Fruit fly (Drosophila melanogaster) whole organism, embryonic: ENCODE measurements around the gene CG11842.

ENCODE experiments used
- CG10431 ChIP-seq: fragments of 200-800 bp; sonication (Bioruptor generic); optimal IDR thresholded peaks from 3 replicates; lab custom pipeline; 2018; ENCODE audit warnings: missing biosample characterization, mild to moderate bottlenecking, missing genetic modification characterization
- CG11723 ChIP-seq: fragments of 200-800 bp; sonication (Bioruptor generic); optimal IDR thresholded peaks from 2 replicates; lab custom pipeline; 2017; ENCODE audit warnings: missing biosample characterization, mild to moderate bottlenecking, missing genetic modification characterization
- CG12236 ChIP-seq: fragments of 200-800 bp; sonication (Bioruptor generic); optimal IDR thresholded peaks from 2 replicates; lab custom pipeline; 2016; ENCODE audit warnings: missing biosample characterization, missing genetic modification characterization
- CG13775 ChIP-seq: fragments of 200-800 bp; sonication (Bioruptor generic); optimal IDR thresholded peaks from 3 replicates; lab custom pipeline; 2017; ENCODE audit warnings: missing biosample characterization, mild to moderate bottlenecking, missing genetic modification characterization
- CG14441 ChIP-seq: fragments of 200-800 bp; sonication (Bioruptor generic); IDR thresholded peaks from 2 replicates; pipeline ENCODE4 v1.3.6; 2022; ENCODE audit warnings: missing biosample characterization, missing genetic modification characterization
- CG18262 ChIP-seq: fragments of 200-800 bp; optimal IDR thresholded peaks from 3 replicates; lab custom pipeline; 2019; ENCODE audit warnings: missing biosample characterization, mild to moderate bottlenecking, missing genetic modification characterization, moderate library complexity
- CG18764 ChIP-seq: fragments of 200-800 bp; sonication (Bioruptor generic); optimal IDR thresholded peaks from 3 replicates; lab custom pipeline; 2016; ENCODE audit warnings: missing biosample characterization, missing genetic modification characterization
- CG2202 ChIP-seq: fragments of 200-800 bp; sonication (Bioruptor generic); optimal IDR thresholded peaks from 2 replicates; lab custom pipeline; 2018; ENCODE audit warnings: missing biosample characterization, mild to moderate bottlenecking, missing genetic modification characterization
- CG2712 ChIP-seq: fragments of 200-800 bp; optimal IDR thresholded peaks from 3 replicates; lab custom pipeline; 2019; ENCODE audit warnings: missing biosample characterization, mild to moderate bottlenecking, missing genetic modification characterization, moderate library complexity
- CG30431 ChIP-seq: fragments of 200-800 bp; sonication (Bioruptor generic); optimal IDR thresholded peaks from 2 replicates; lab custom pipeline; 2017; ENCODE audit warnings: missing biosample characterization, missing genetic modification characterization
- CG32772 ChIP-seq: fragments of 200-800 bp; sonication (Bioruptor generic); IDR thresholded peaks from 2 replicates; pipeline ENCODE4 v1.3.6; 2022; ENCODE audit warnings: missing biosample characterization, missing genetic modification characterization
- CG34224 ChIP-seq: fragments of 200-800 bp; sonication (Bioruptor generic); IDR thresholded peaks from 3 replicates; pipeline ENCODE4 v1.3.6; 2022; ENCODE audit warnings: missing biosample characterization, missing genetic modification characterization; ENCODE audit not compliant: partially characterized antibody
- CG34422 ChIP-seq: fragments of 200-800 bp; sonication (Bioruptor generic); IDR thresholded peaks from 3 replicates; pipeline ENCODE4 v1.3.6; 2022; ENCODE audit warnings: missing biosample characterization, missing genetic modification characterization
- CG3847 ChIP-seq: fragments of 200-800 bp; sonication (Bioruptor generic); IDR thresholded peaks from 2 replicates; pipeline ENCODE4 v1.3.6; 2022; ENCODE audit warnings: missing biosample characterization, missing genetic modification characterization
- CG4424 ChIP-seq: fragments of 200-800 bp; sonication (Bioruptor generic); optimal IDR thresholded peaks from 3 replicates; lab custom pipeline; 2016; ENCODE audit warnings: missing biosample characterization, missing genetic modification characterization
- CG4820 ChIP-seq: fragments of 200-800 bp; sonication (Bioruptor generic); optimal IDR thresholded peaks from 3 replicates; lab custom pipeline; 2016; ENCODE audit warnings: missing biosample characterization, missing genetic modification characterization
- CG7357 ChIP-seq: fragments of 200-800 bp; sonication (Bioruptor generic); IDR thresholded peaks from 3 replicates; pipeline ENCODE4 v1.3.6; 2022; ENCODE audit warnings: missing biosample characterization, missing genetic modification characterization
- CG7786 ChIP-seq: fragments of 200-800 bp; sonication (Bioruptor generic); optimal IDR thresholded peaks from 2 replicates; lab custom pipeline; 2016; ENCODE audit warnings: missing biosample characterization, missing genetic modification characterization
- CG7963 ChIP-seq: fragments of 200-800 bp; sonication (Bioruptor generic); IDR thresholded peaks from 3 replicates; pipeline ENCODE4 v1.3.6; 2022; ENCODE audit warnings: missing biosample characterization, missing genetic modification characterization; ENCODE audit not compliant: partially characterized antibody
- CG8089 ChIP-seq: fragments of 200-800 bp; sonication (Bioruptor generic); optimal IDR thresholded peaks from 3 replicates; lab custom pipeline; 2016; ENCODE audit warnings: missing biosample characterization, missing genetic modification characterization
- CG9215 ChIP-seq: fragments of 200-800 bp; sonication (Bioruptor generic); IDR thresholded peaks from 2 replicates; pipeline ENCODE4 v1.3.6; 2022; ENCODE audit warnings: missing biosample characterization, missing genetic modification characterization
- CG9437 ChIP-seq: fragments of 200-800 bp; sonication (Bioruptor generic); optimal IDR thresholded peaks from 2 replicates; lab custom pipeline; 2018; ENCODE audit warnings: missing biosample characterization, mild to moderate bottlenecking, missing genetic modification characterization
- CG9932 ChIP-seq: fragments of 200-800 bp; sonication (Bioruptor generic); IDR thresholded peaks from 2 replicates; pipeline ENCODE4 v1.3.6; 2022; ENCODE audit warnings: missing biosample characterization, missing genetic modification characterization
- Camta ChIP-seq: fragments of 200-800 bp; sonication (Bioruptor generic); optimal IDR thresholded peaks from 2 replicates; lab custom pipeline; 2016; ENCODE audit warnings: missing biosample characterization, missing genetic modification characterization
- Dbx ChIP-seq: fragments of 200-800 bp; sonication (Bioruptor generic); IDR thresholded peaks from 3 replicates; pipeline ENCODE4 v1.3.6; 2022; ENCODE audit warnings: missing biosample characterization, missing genetic modification characterization
- Hr3 ChIP-seq: fragments of 200-800 bp; sonication (Bioruptor generic); optimal IDR thresholded peaks from 3 replicates; lab custom pipeline; 2016; ENCODE audit warnings: missing biosample characterization, missing genetic modification characterization
- Hr51 ChIP-seq, 2 experiments: fragments of 200-800 bp; sonication (Bioruptor generic); optimal IDR thresholded peaks; 2 replicates in 1 of 2; 3 replicates in 1 of 2; lab custom pipeline; 2016 to 2018; ENCODE audit warnings: missing biosample characterization in 2 of 2, missing genetic modification characterization in 2 of 2, mild to moderate bottlenecking in 1 of 2, moderate library complexity in 1 of 2
- Hr78 ChIP-seq, 2 experiments: fragments of 200-800 bp in 1 of 2; fragments of >200 bp in 1 of 2; sonication (Bioruptor generic) in 1 of 2; optimal IDR thresholded peaks; 2 replicates each; lab custom pipeline; 2017 to 2019; ENCODE audit warnings: missing biosample characterization in 2 of 2, missing genetic modification characterization in 2 of 2, mild to moderate bottlenecking in 1 of 2, moderate library complexity in 1 of 2
- PHDP ChIP-seq: fragments of 200-800 bp; sonication (Bioruptor generic); optimal IDR thresholded peaks from 3 replicates; lab custom pipeline; 2018; ENCODE audit warnings: missing biosample characterization, mild to moderate bottlenecking, missing genetic modification characterization, moderate library complexity
- Sox100B ChIP-seq: fragments of 200-800 bp; sonication (Bioruptor generic); optimal IDR thresholded peaks from 3 replicates; lab custom pipeline; 2018; ENCODE audit warnings: missing biosample characterization, mild to moderate bottlenecking, missing genetic modification characterization
- Ssrp ChIP-seq: fragments of 200-800 bp; sonication (Bioruptor generic); optimal IDR thresholded peaks from 2 replicates; lab custom pipeline; 2018; ENCODE audit warnings: missing biosample characterization, mild to moderate bottlenecking, missing genetic modification characterization, moderate library complexity
- Xrp1 ChIP-seq: fragments of 200-800 bp; sonication (Bioruptor generic); IDR thresholded peaks from 2 replicates; pipeline ENCODE4 v1.3.6; 2022; ENCODE audit warnings: missing biosample characterization, missing genetic modification characterization
- ab ChIP-seq: fragments of 200-800 bp; sonication (Bioruptor generic); optimal IDR thresholded peaks from 2 replicates; lab custom pipeline; 2016; ENCODE audit warnings: missing biosample characterization, missing genetic modification characterization
- ash1 ChIP-seq: fragments of 200-800 bp; sonication (Bioruptor generic); optimal IDR thresholded peaks from 2 replicates; lab custom pipeline; 2018; ENCODE audit warnings: missing biosample characterization, mild to moderate bottlenecking, missing genetic modification characterization
- bowl ChIP-seq: fragments of 200-800 bp; sonication (Bioruptor generic); IDR thresholded peaks from 2 replicates; pipeline ENCODE4 v1.3.6; 2022; ENCODE audit warnings: missing biosample characterization, missing genetic modification characterization
- chif ChIP-seq, 2 experiments: fragments of 200-800 bp; sonication (Bioruptor generic); optimal IDR thresholded peaks; 3 replicates each; lab custom pipeline; 2016; ENCODE audit warnings: missing biosample characterization in 2 of 2, missing genetic modification characterization in 2 of 2
- dan ChIP-seq: fragments of 200-800 bp; sonication (Bioruptor generic); IDR thresholded peaks from 2 replicates; pipeline ENCODE4 v1.3.6; 2022; ENCODE audit warnings: missing biosample characterization, missing genetic modification characterization
- disco-r ChIP-seq: fragments of 200-800 bp; sonication (Bioruptor generic); optimal IDR thresholded peaks from 2 replicates; lab custom pipeline; 2016; ENCODE audit warnings: missing biosample characterization, missing genetic modification characterization
- dmrt11E ChIP-seq: fragments of 200-800 bp; sonication (Bioruptor generic); optimal IDR thresholded peaks from 3 replicates; lab custom pipeline; 2018; ENCODE audit warnings: missing biosample characterization, mild to moderate bottlenecking, missing genetic modification characterization, moderate library complexity
- fd102C ChIP-seq: fragments of 200-800 bp; sonication (Bioruptor generic); optimal IDR thresholded peaks from 2 replicates; lab custom pipeline; 2018; ENCODE audit warnings: missing biosample characterization, mild to moderate bottlenecking, missing genetic modification characterization, moderate library complexity
- gce ChIP-seq: fragments of 200-800 bp; sonication (Bioruptor generic); IDR thresholded peaks from 3 replicates; pipeline ENCODE4 v1.3.6; 2022; ENCODE audit warnings: missing biosample characterization, missing genetic modification characterization
- gcm ChIP-seq: fragments of 200-800 bp; sonication (Bioruptor generic); optimal IDR thresholded peaks from 2 replicates; lab custom pipeline; 2019; ENCODE audit warnings: missing biosample characterization, mild to moderate bottlenecking, missing genetic modification characterization, moderate library complexity
- gt ChIP-seq: fragments of 200-800 bp; sonication (Bioruptor generic); IDR thresholded peaks from 2 replicates; pipeline ENCODE4 v1.3.6; 2022; ENCODE audit warnings: missing biosample characterization, missing genetic modification characterization
- ind ChIP-seq: fragments of 200-800 bp; sonication (Bioruptor generic); optimal IDR thresholded peaks from 3 replicates; lab custom pipeline; 2016; ENCODE audit warnings: missing biosample characterization, missing genetic modification characterization
- lbe ChIP-seq: fragments of 200-800 bp; sonication (Bioruptor generic); optimal IDR thresholded peaks from 2 replicates; lab custom pipeline; 2016; ENCODE audit warnings: missing biosample characterization, mild to moderate bottlenecking, missing genetic modification characterization
- p53 ChIP-seq: fragments of 200-800 bp; sonication (Bioruptor generic); optimal IDR thresholded peaks from 2 replicates; lab custom pipeline; 2016; ENCODE audit warnings: missing biosample characterization, missing genetic modification characterization
- schlank ChIP-seq: fragments of 200-800 bp; sonication (Bioruptor generic); optimal IDR thresholded peaks from 2 replicates; lab custom pipeline; 2018; ENCODE audit warnings: missing biosample characterization, mild to moderate bottlenecking, missing genetic modification characterization
- shn ChIP-seq: fragments of 200-800 bp; sonication (Bioruptor generic); optimal IDR thresholded peaks from 3 replicates; lab custom pipeline; 2016; ENCODE audit warnings: missing biosample characterization, missing genetic modification characterization
- slou ChIP-seq: fragments of 200-800 bp; sonication (Bioruptor generic); optimal IDR thresholded peaks from 3 replicates; lab custom pipeline; 2016; ENCODE audit warnings: missing biosample characterization, missing genetic modification characterization
- twi ChIP-seq: fragments of 200-800 bp; optimal IDR thresholded peaks from 2 replicates; lab custom pipeline; 2019; ENCODE audit warnings: missing biosample characterization, mild to moderate bottlenecking, missing genetic modification characterization, moderate library complexity
- usp ChIP-seq: fragments of >200 bp; optimal IDR thresholded peaks from 2 replicates; lab custom pipeline; 2017; ENCODE audit warnings: missing biosample characterization, missing genetic modification characterization
- vvl ChIP-seq: fragments of 200-800 bp; sonication (Bioruptor generic); IDR thresholded peaks from 2 replicates; pipeline ENCODE4 v1.3.6; 2022; ENCODE audit warnings: missing biosample characterization, missing genetic modification characterization

CG11842 gene

dm6 chr3R:29089662-29090007 is 37.2 kb downstream of the CG11842 start (continued):
- peak; percentile 52 for TF ChIP-seq CG18262 (tag; lab: Kevin White, UChicago)
- TF ChIP-seq Xrp1, result peak; percentile 71
- no peak for TF ChIP-seq gt (GFP tag; lab: Robert Waterston, UW)
- TF ChIP-seq slou (GFP tag; lab: Kevin White, UChicago), result no peak
- TF ChIP-seq twi (tag; lab: Kevin White, UChicago), result no peak
- TF ChIP-seq CG11723, result no peak
- TF ChIP-seq disco-r, result no peak
- TF ChIP-seq chif (GFP tag; optimal IDR thresholded peaks at IDR 0.05; lab: Kevin White, UChicago), result peak in 1 of 2 experiments; percentile 41
- TF ChIP-seq CG7357 (GFP tag; lab: Robert Waterston, UW), result peak; percentile 50; the same call in 1 of the 3 replicates
- no peak for TF ChIP-seq Camta
- TF ChIP-seq CG34224 (GFP tag; lab: Robert Waterston, UW), result no peak
- no peak for TF ChIP-seq Hr3 (GFP tag; lab: Kevin White, UChicago)
- no peak for TF ChIP-seq CG34422 (GFP tag; lab: Robert Waterston, UW)
- peak; percentile 41 for TF ChIP-seq Sox100B (GFP tag; lab: Kevin White, UChicago)
- no peak for TF ChIP-seq p53 (GFP tag; lab: Kevin White, UChicago)
- peak; percentile 51 for TF ChIP-seq vvl (GFP tag; lab: Robert Waterston, UW)
- peak in 1 of 2 experiments; percentile 59 for TF ChIP-seq Hr78 (GFP tag; optimal IDR thresholded peaks at IDR 0.05; lab: Kevin White, UChicago)
- TF ChIP-seq CG10431 (GFP tag; lab: Kevin White, UChicago), result no peak
- TF ChIP-seq dan (GFP tag; lab: Robert Waterston, UW), result no peak
- TF ChIP-seq ab (GFP tag; lab: Kevin White, UChicago), result no peak
- TF ChIP-seq CG32772 (GFP tag; lab: Robert Waterston, UW), result peak; percentile 55; the same call in 1 of the 2 replicates
- TF ChIP-seq PHDP (tag; lab: Kevin White, UChicago), result no peak
- peak; percentile 43 for TF ChIP-seq CG4424
- TF ChIP-seq Hr51 (GFP tag; optimal IDR thresholded peaks at IDR 0.05; lab: Kevin White, UChicago), result no peak
- TF ChIP-seq CG3847 (GFP tag; lab: Robert Waterston, UW), result no peak
- TF ChIP-seq CG30431 (GFP tag; lab: Kevin White, UChicago), result no peak
- TF ChIP-seq CG7963, result no peak
- TF ChIP-seq CG9932 (GFP tag; lab: Robert Waterston, UW), result no peak
- TF ChIP-seq CG7786 (GFP tag; lab: Kevin White, UChicago), result no peak
- TF ChIP-seq CG13775 (GFP tag; lab: Kevin White, UChicago), result no peak
- TF ChIP-seq bowl (GFP tag; lab: Robert Waterston, UW), result no peak
- TF ChIP-seq ash1 (GFP tag; lab: Kevin White, UChicago), result no peak
- TF ChIP-seq ind, result peak; percentile 66
- TF ChIP-seq dmrt11E, result no peak
- peak; percentile 24 for TF ChIP-seq CG4820 (GFP tag; lab: Kevin White, UChicago)
- no peak for TF ChIP-seq usp (GFP tag; lab: Kevin White, UChicago)
- TF ChIP-seq lbe (GFP tag; lab: Kevin White, UChicago), result no peak
- TF ChIP-seq CG18764 (GFP tag; lab: Kevin White, UChicago), result peak; percentile 36
- TF ChIP-seq Dbx, result 0 out of 3 replicates have a peak, but pooled peaks have one; percentile 21
- TF ChIP-seq gce (GFP tag; lab: Robert Waterston, UW), result no peak
- TF ChIP-seq fd102C (GFP tag; lab: Kevin White, UChicago), result no peak
- no peak for TF ChIP-seq schlank (tag; lab: Kevin White, UChicago)
- TF ChIP-seq CG2202, result no peak
- peak; percentile 45 for TF ChIP-seq CG2712 (tag; lab: Kevin White, UChicago)
- TF ChIP-seq shn (GFP tag; lab: Kevin White, UChicago), result no peak
- TF ChIP-seq gcm (GFP tag; lab: Kevin White, UChicago), result no peak
- no peak for TF ChIP-seq Ssrp (tag; lab: Kevin White, UChicago)
- no peak for TF ChIP-seq CG8089 (GFP tag; lab: Kevin White, UChicago)
- TF ChIP-seq CG9437 (GFP tag; lab: Kevin White, UChicago), result no peak
- TF ChIP-seq CG14441 (GFP tag; lab: Robert Waterston, UW), result peak; percentile 30; the same call in 1 of the 2 replicates
- no peak for TF ChIP-seq CG12236 (GFP tag; lab: Kevin White, UChicago)
- peak; percentile 60 for TF ChIP-seq CG9215 (GFP tag; lab: Robert Waterston, UW)
